Fruit fly (Drosophila melanogaster): ENCODE data around the gene Cep135.

dm6 chr3L:15169010-15169409 lies 52.5 kb downstream of the Cep135 start:
- no peak for TF ChIP-seq CG8478 (optimal IDR thresholded peaks at IDR 0.05)
- no peak for TF ChIP-seq CTCF (optimal IDR thresholded peaks at IDR 0.05)

Data from S2 (cell line).